Worm (Caenorhabditis elegans) whole organism, L3 larva: ENCODE results near the gene lipl-2.

Experiments used
- R02D3.7 ChIP-seq: fragments of 150-350 bp; optimal IDR thresholded peaks from 2 replicates; lab custom pipeline; 2014; ENCODE audit warnings: missing biosample characterization, missing genetic modification characterization
- aly-2 ChIP-seq: fragments of 150-350 bp; optimal IDR thresholded peaks from 2 replicates; lab custom pipeline; 2014; ENCODE audit warnings: missing biosample characterization, missing genetic modification characterization
- ceh-82 ChIP-seq: fragments of 150-350 bp; optimal IDR thresholded peaks from 2 replicates; lab custom pipeline; 2014; ENCODE audit warnings: missing biosample characterization, missing genetic modification characterization
- elt-1 ChIP-seq: fragments of 150-350 bp; optimal IDR thresholded peaks from 2 replicates; lab custom pipeline; 2014; ENCODE audit warnings: missing biosample characterization, missing genetic modification characterization
- eor-1 ChIP-seq, 2 experiments: fragments of 150-350 bp; optimal IDR thresholded peaks; 2 replicates each; lab custom pipeline; 2014 to 2018; ENCODE audit warnings: missing biosample characterization in 2 of 2, missing genetic modification characterization in 2 of 2
- fkh-10 ChIP-seq: sonication (generic microtip); optimal IDR thresholded peaks from 2 replicates; lab custom pipeline; 2017; ENCODE audit warnings: missing biosample characterization, missing genetic modification reagents, missing genetic modification characterization
- fos-1 ChIP-seq: fragments of 150-350 bp; optimal IDR thresholded peaks from 2 replicates; lab custom pipeline; 2014; ENCODE audit warnings: missing biosample characterization, missing genetic modification characterization
- nhr-28 ChIP-seq: fragments of 150-350 bp; optimal IDR thresholded peaks from 2 replicates; lab custom pipeline; 2014; ENCODE audit warnings: missing biosample characterization, missing genetic modification characterization
- unc-62 ChIP-seq: fragments of 150-350 bp; sonication (generic microtip); optimal IDR thresholded peaks from 4 replicates; lab custom pipeline; 2014; ENCODE audit warnings: missing biosample characterization, missing genetic modification reagents, missing genetic modification characterization

DNA sequence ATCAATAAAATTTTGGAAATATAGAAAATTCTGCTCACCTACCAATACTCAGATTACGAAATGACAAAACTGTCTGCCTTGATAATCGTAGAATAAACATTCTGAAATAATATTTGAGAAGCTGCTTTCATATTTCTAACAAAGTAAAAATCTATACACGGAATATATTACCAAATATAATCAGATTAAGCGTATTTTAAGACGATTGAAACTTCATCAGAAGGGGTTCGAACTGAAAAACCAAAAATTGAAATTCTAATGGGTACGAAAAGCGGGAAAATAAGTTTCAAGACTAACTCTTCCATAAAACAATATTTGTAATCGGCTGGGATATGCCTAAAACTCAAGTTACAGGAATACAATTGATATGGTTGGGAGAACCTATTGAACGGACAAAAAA is 11.9 kb upstream of the lipl-2 start, which contains the start of gene F46B6.4:
- TF ChIP-seq fos-1 (tag; lab: Kevin White, UChicago) (no peak), R02D3.7 (tag; lab: Kevin White, UChicago) (no peak), aly-2 (tag; lab: Kevin White, UChicago) (no peak), elt-1 (tag; lab: Kevin White, UChicago) (no peak), nhr-28 (tag; lab: Kevin White, UChicago) (no peak), eor-1 (tag; optimal IDR thresholded peaks at IDR 0.05; lab: Kevin White, UChicago) (no peak), unc-62 (no peak), fkh-10 (GFP tag; lab: Kevin White, UChicago) (no peak), ceh-82 (no peak)
